Worm (Caenorhabditis elegans) whole organism, L1 larva: Measurements from ENCODE around the gene gst-26.
A peak's percentile ranks its signal among the peaks of the same experiment; 100 is the strongest.

ENCODE experiments used
- blmp-1 ChIP-seq: fragments of 150-350 bp; optimal IDR thresholded peaks from 2 replicates; lab custom pipeline; 2014; ENCODE audit warnings: missing biosample characterization, missing genetic modification characterization
- ceh-90 ChIP-seq: sonication (generic microtip); optimal IDR thresholded peaks from 2 replicates; lab custom pipeline; 2016; ENCODE audit warnings: missing genetic modification characterization, missing compliant biosample characterization
- elt-3 ChIP-seq, 6 experiments: fragments of 150-350 bp in 1 of 6; sonication (generic microtip); optimal IDR thresholded peaks; 2 replicates each; lab custom pipeline; 2017 to 2018; ENCODE audit warnings: missing biosample characterization in 6 of 6, missing genetic modification characterization in 6 of 6, inconsistent platforms in 1 of 6
- grh-1 ChIP-seq: fragments of 200-800 bp; sonication (Bioruptor generic); IDR thresholded peaks from 2 replicates; pipeline ENCODE4 v1.3.6; 2022; ENCODE audit warnings: missing genetic modification reagents, missing genetic modification characterization, missing compliant biosample characterization
- hpl-2 ChIP-seq: fragments of 150-350 bp; optimal IDR thresholded peaks from 2 replicates; lab custom pipeline; 2014; ENCODE audit warnings: missing biosample characterization, missing genetic modification reagents, missing genetic modification characterization
- lin-35 ChIP-seq, 2 experiments: fragments of 150-350 bp; optimal IDR thresholded peaks; 2 replicates each; lab custom pipeline; 2014; ENCODE audit warnings: missing biosample characterization in 2 of 2, missing genetic modification characterization in 2 of 2, missing genetic modification reagents in 2 of 2
- nhr-77 ChIP-seq: fragments of 150-350 bp; optimal IDR thresholded peaks from 2 replicates; lab custom pipeline; 2014; ENCODE audit warnings: missing biosample characterization, missing genetic modification characterization
- pag-3 ChIP-seq: sonication (generic microtip); optimal IDR thresholded peaks from 2 replicates; lab custom pipeline; 2017; ENCODE audit warnings: missing genetic modification characterization, mild to moderate bottlenecking, missing compliant biosample characterization, antibody characterized with exemption, borderline replicate concordance; ENCODE audit not compliant: insufficient read depth
- sptf-1 ChIP-seq: fragments of 150-350 bp; optimal IDR thresholded peaks from 2 replicates; lab custom pipeline; 2014; ENCODE audit warnings: missing biosample characterization, missing genetic modification characterization
- tbx-2 ChIP-seq: sonication (generic microtip); optimal IDR thresholded peaks from 2 replicates; lab custom pipeline; 2016; ENCODE audit warnings: missing genetic modification characterization, missing compliant biosample characterization
- xbp-1 ChIP-seq: sonication (generic microtip); optimal IDR thresholded peaks from 2 replicates; lab custom pipeline; 2016; ENCODE audit warnings: missing genetic modification characterization, missing compliant biosample characterization
- ztf-4 ChIP-seq: fragments of 150-350 bp; optimal IDR thresholded peaks from 2 replicates; lab custom pipeline; 2014; ENCODE audit warnings: missing biosample characterization, missing genetic modification characterization

Gene gst-26

DNA sequence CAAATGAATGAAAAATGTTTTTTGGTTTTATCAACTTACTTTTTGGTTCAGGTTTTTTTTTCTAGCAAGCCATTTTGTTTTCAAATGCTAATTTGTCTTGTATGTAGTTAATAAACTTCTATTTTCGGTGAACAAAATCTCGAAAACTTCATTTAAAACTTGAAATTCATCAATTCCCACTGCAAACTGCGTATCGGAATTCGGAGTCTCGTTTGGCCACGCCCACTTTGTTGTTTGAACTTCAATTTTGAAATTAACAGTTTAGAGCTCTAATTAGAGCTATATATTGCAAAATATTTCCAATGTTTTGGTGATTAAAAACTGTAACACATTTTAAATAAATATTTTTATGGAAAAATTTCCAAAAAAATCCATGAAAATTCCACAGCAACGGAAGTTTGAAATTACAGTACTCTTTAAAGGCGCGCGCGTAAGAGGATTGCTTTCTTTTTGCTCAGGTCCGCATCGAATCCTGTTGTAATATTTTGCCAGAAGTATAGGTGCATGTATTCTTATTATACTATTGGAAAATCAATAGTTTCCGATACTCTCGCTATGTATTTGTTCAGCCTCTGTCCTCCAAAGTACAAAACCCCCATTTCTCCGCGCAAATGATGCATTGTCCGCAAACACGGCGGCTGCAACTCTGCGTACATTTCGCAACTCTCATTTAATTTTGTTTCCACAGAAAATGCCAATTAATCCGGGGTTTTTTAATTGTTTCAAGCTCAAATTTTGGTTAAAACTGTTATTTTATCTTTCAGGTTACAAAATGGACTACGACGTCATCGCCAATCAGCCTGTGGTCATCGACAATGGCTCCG lies 44.6 kb downstream of the gst-26 start, which contains the start of gene arp-1 (continued):
- TF ChIP-seq nhr-77 (tag; lab: Kevin White, UChicago) = peak; percentile 76
- no peak for TF ChIP-seq pag-3 (tag; lab: Kevin White, UChicago)
- TF ChIP-seq ztf-4 (tag; lab: Kevin White, UChicago) = no peak
- peak; percentile 20 for TF ChIP-seq tbx-2 (tag; lab: Kevin White, UChicago)
- TF ChIP-seq ceh-90 = no peak
- no peak for TF ChIP-seq xbp-1 (tag; lab: Kevin White, UChicago)
- TF ChIP-seq elt-3 (tag; optimal IDR thresholded peaks at IDR 0.05; lab: Kevin White, UChicago) = peak in 1 of 6 experiments; percentile 1
- TF ChIP-seq blmp-1 = no peak
- TF ChIP-seq hpl-2 (GFP tag; lab: Kevin White, UChicago) = peak; percentile 63
- TF ChIP-seq grh-1 (GFP tag; lab: Robert Waterston, UW) = no peak
- peak; percentile 73 to 77 for TF ChIP-seq lin-35 (GFP tag; optimal IDR thresholded peaks at IDR 0.05; lab: Kevin White, UChicago)
- no peak for TF ChIP-seq sptf-1
- TF ChIP-seq, all 84 proteins: peak for 28
